Worm (Caenorhabditis elegans) whole organism, L4 larva: ENCODE data around the gene col-71.

Source experiments
- F26F4.8 ChIP-seq: fragments of 200-800 bp; sonication (Bioruptor generic); conservative IDR thresholded peaks from 2 replicates; pipeline ENCODE4 v1.3.6; 2022; ENCODE audit warnings: missing genetic modification characterization, missing compliant biosample characterization
- F44E2.7 ChIP-seq: fragments of 200-800 bp; sonication (Bioruptor generic); IDR thresholded peaks from 2 replicates; pipeline ENCODE4 v2.1.2; 2022; ENCODE audit warnings: missing genetic modification characterization, missing compliant biosample characterization
- R02D3.7 ChIP-seq: fragments of 150-350 bp; sonication (generic microtip); optimal IDR thresholded peaks from 3 replicates; lab custom pipeline; 2014; ENCODE audit warnings: missing biosample characterization, missing genetic modification characterization
- T20F7.1 ChIP-seq: fragments of 200-800 bp; sonication (Bioruptor generic); optimal IDR thresholded peaks from 2 replicates; lab custom pipeline; 2018; ENCODE audit warnings: mild to moderate bottlenecking, missing genetic modification characterization, missing compliant biosample characterization
- ZK337.2 ChIP-seq: fragments of 200-800 bp; sonication (Bioruptor generic); IDR thresholded peaks from 2 replicates; pipeline ENCODE4 v1.3.6; 2022; ENCODE audit warnings: missing genetic modification reagents, missing genetic modification characterization, missing compliant biosample characterization
- ZK546.5 ChIP-seq, 2 experiments: sonication (generic microtip); optimal IDR thresholded peaks; 2 replicates each; lab custom pipeline; 2017; ENCODE audit warnings: missing biosample characterization in 2 of 2, missing genetic modification characterization in 2 of 2
- aha-1 ChIP-seq: fragments of 150-350 bp; peaks from one replicate; lab custom pipeline; 2014; ENCODE audit warnings: missing biosample characterization, missing genetic modification characterization
- aly-2 ChIP-seq: sonication (generic microtip); optimal IDR thresholded peaks from 2 replicates; lab custom pipeline; 2018; ENCODE audit warnings: missing biosample characterization, missing genetic modification characterization
- arid-1 ChIP-seq: fragments of 200-800 bp; sonication (Bioruptor generic); conservative IDR thresholded peaks from 2 replicates; pipeline ENCODE4 v1.3.6; 2022; ENCODE audit warnings: missing genetic modification reagents, missing genetic modification characterization, missing compliant biosample characterization
- ceh-20 ChIP-seq: fragments of 200-800 bp; sonication (Bioruptor generic); IDR thresholded peaks from 2 replicates; pipeline ENCODE4 v1.3.6; 2022; ENCODE audit warnings: missing genetic modification reagents, missing genetic modification characterization, missing compliant biosample characterization
- ceh-28 ChIP-seq: fragments of 150-350 bp; optimal IDR thresholded peaks from 2 replicates; lab custom pipeline; 2014; ENCODE audit warnings: missing biosample characterization, missing genetic modification reagents, missing genetic modification characterization
- ceh-32 ChIP-seq: sonication (generic microtip); optimal IDR thresholded peaks from 2 replicates; lab custom pipeline; 2016; ENCODE audit warnings: mild to moderate bottlenecking, missing genetic modification characterization, missing compliant biosample characterization; ENCODE audit not compliant: poor library complexity
- ceh-82 ChIP-seq: sonication (generic microtip); optimal IDR thresholded peaks from 2 replicates; lab custom pipeline; 2017; ENCODE audit warnings: missing biosample characterization, missing genetic modification characterization
- daf-12 ChIP-seq: fragments of 150-350 bp; optimal IDR thresholded peaks from 2 replicates; lab custom pipeline; 2014; ENCODE audit warnings: missing biosample characterization, missing genetic modification reagents, missing genetic modification characterization
- dmd-9 ChIP-seq: fragments of 200-800 bp; sonication (Bioruptor generic); IDR thresholded peaks from 2 replicates; pipeline ENCODE4 v1.3.6; 2022; ENCODE audit warnings: missing genetic modification reagents, missing genetic modification characterization, missing compliant biosample characterization
- duxl-1 ChIP-seq: sonication (generic microtip); optimal IDR thresholded peaks from 2 replicates; lab custom pipeline; 2016; ENCODE audit warnings: mild to moderate bottlenecking, missing genetic modification characterization, moderate library complexity, missing compliant biosample characterization; ENCODE audit not compliant: poor library complexity
- hif-1 ChIP-seq, 2 experiments: sonication (generic microtip); optimal IDR thresholded peaks; 2 replicates each; lab custom pipeline; 2016 to 2017; ENCODE audit warnings: missing compliant biosample characterization in 2 of 2, missing genetic modification characterization in 2 of 2, missing genetic modification reagents in 2 of 2, missing genotype in 2 of 2, mild to moderate bottlenecking in 1 of 2
- hlh-11 ChIP-seq: fragments of 200-800 bp; sonication (Bioruptor generic); optimal IDR thresholded peaks from 2 replicates; lab custom pipeline; 2018; ENCODE audit warnings: mild to moderate bottlenecking, missing genetic modification characterization, missing compliant biosample characterization
- hmg-1.1 ChIP-seq: fragments of 200-800 bp; sonication (Bioruptor generic); IDR thresholded peaks from 2 replicates; pipeline ENCODE4 v1.3.6; 2022; ENCODE audit warnings: missing genetic modification reagents, missing genetic modification characterization, missing compliant biosample characterization
- lin-29 ChIP-seq: fragments of 200-800 bp; sonication (Bioruptor generic); IDR thresholded peaks from 2 replicates; pipeline ENCODE4 v1.3.6; 2022; ENCODE audit warnings: missing genetic modification reagents, missing genetic modification characterization, missing compliant biosample characterization
- lin-39 ChIP-seq: fragments of 150-350 bp; optimal IDR thresholded peaks from 2 replicates; lab custom pipeline; 2014; ENCODE audit warnings: missing biosample characterization, missing genetic modification reagents, missing genetic modification characterization
- lir-3 ChIP-seq: sonication (generic microtip); optimal IDR thresholded peaks from 2 replicates; lab custom pipeline; 2016; ENCODE audit warnings: mild to moderate bottlenecking, missing genetic modification characterization, missing compliant biosample characterization
- lsy-2 ChIP-seq, 2 experiments: fragments of 150-350 bp in 1 of 2; sonication (generic microtip) in 1 of 2; optimal IDR thresholded peaks; 2 replicates each; lab custom pipeline; 2014 to 2017; ENCODE audit warnings: missing biosample characterization in 2 of 2, missing genetic modification characterization in 2 of 2
- mdl-1 ChIP-seq, 2 experiments: fragments of 150-350 bp in 1 of 2; sonication (generic microtip) in 1 of 2; optimal IDR thresholded peaks; 2 replicates each; lab custom pipeline; 2014 to 2017; ENCODE audit warnings: missing biosample characterization in 2 of 2, missing genetic modification characterization in 2 of 2
- mdt-29 ChIP-seq: fragments of 200-800 bp; sonication (Bioruptor generic); IDR thresholded peaks from 2 replicates; pipeline ENCODE4 v1.3.6; 2022; ENCODE audit warnings: missing genetic modification reagents, missing genetic modification characterization, missing compliant biosample characterization
- mes-2 ChIP-seq: sonication (generic microtip); optimal IDR thresholded peaks from 2 replicates; lab custom pipeline; 2016; ENCODE audit warnings: missing genotype, mild to moderate bottlenecking, missing genetic modification characterization, missing compliant biosample characterization; ENCODE audit not compliant: poor library complexity, severe bottlenecking
- mxl-2 ChIP-seq: fragments of 200-800 bp; sonication (Bioruptor generic); conservative IDR thresholded peaks from 2 replicates; pipeline ENCODE4 v1.3.6; 2022; ENCODE audit warnings: missing genetic modification reagents, missing genetic modification characterization, missing compliant biosample characterization
- nhr-11 ChIP-seq: fragments of 150-350 bp; optimal IDR thresholded peaks from 2 replicates; lab custom pipeline; 2014; ENCODE audit warnings: missing biosample characterization, missing genetic modification characterization
- nhr-6 ChIP-seq: fragments of 150-350 bp; optimal IDR thresholded peaks from 2 replicates; lab custom pipeline; 2014; ENCODE audit warnings: missing biosample characterization, missing genetic modification characterization
- php-3 ChIP-seq: fragments of 200-800 bp; sonication (Bioruptor generic); IDR thresholded peaks from 2 replicates; pipeline ENCODE4 v1.3.6; 2022; ENCODE audit warnings: missing genetic modification reagents, missing genetic modification characterization, missing compliant biosample characterization
- set-16 ChIP-seq: fragments of 200-800 bp; sonication (Bioruptor generic); IDR thresholded peaks from 2 replicates; pipeline ENCODE4 v1.3.6; 2022; ENCODE audit warnings: missing genetic modification reagents, missing genetic modification characterization, missing compliant biosample characterization
- spr-1 ChIP-seq: sonication (generic microtip); optimal IDR thresholded peaks from 2 replicates; lab custom pipeline; 2016; ENCODE audit warnings: mild to moderate bottlenecking, missing genetic modification characterization, missing compliant biosample characterization
- unc-130 ChIP-seq: sonication (generic microtip); optimal IDR thresholded peaks from 2 replicates; lab custom pipeline; 2016; ENCODE audit warnings: missing genetic modification reagents, missing genetic modification characterization, missing compliant biosample characterization
- vab-7 ChIP-seq: fragments of 200-800 bp; sonication (Bioruptor generic); IDR thresholded peaks from 2 replicates; pipeline ENCODE4 v1.3.6; 2022; ENCODE audit warnings: missing genetic modification reagents, missing genetic modification characterization, missing compliant biosample characterization
- zfp-2 ChIP-seq: sonication (generic microtip); optimal IDR thresholded peaks from 2 replicates; lab custom pipeline; 2016; ENCODE audit warnings: mild to moderate bottlenecking, missing genetic modification characterization, missing compliant biosample characterization
- zip-11 ChIP-seq: fragments of 200-800 bp; sonication (Bioruptor generic); IDR thresholded peaks from 2 replicates; pipeline ENCODE4 v1.3.6; 2022; ENCODE audit warnings: missing genetic modification characterization, missing compliant biosample characterization

col-71 gene

DNA sequence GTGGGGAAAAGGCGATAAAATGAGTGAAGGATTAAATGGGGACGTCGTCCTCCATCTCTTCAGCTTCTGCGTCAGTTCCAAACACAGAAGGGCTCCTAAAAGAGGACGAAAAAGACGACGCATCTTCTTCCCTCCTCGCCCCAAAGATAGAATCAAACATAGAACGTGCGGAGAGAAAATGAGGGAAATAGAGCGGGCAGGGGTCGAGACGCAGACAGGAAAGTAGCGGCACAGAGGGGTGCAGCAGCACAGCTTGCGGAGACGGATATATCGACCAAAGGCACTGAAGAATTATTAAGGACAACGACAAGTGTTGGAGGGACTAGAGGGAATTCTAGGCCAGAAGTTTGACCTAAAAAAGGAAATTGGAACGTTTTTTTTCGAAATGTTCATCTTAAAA lies 44.9 kb upstream of the col-71 start (continued):
- TF ChIP-seq aly-2 (no peak), lir-3 (tag; lab: Kevin White, UChicago) (no peak), zfp-2 (tag; lab: Kevin White, UChicago) (no peak), vab-7 (GFP tag; lab: Robert Waterston, UW) (no peak), hif-1 (tag; optimal IDR thresholded peaks at IDR 0.05; lab: Kevin White, UChicago) (peak in 1 of 2 experiments; percentile 53), ceh-28 (tag; lab: Kevin White, UChicago) (no peak), R02D3.7 (tag; lab: Kevin White, UChicago) (no peak), spr-1 (tag; lab: Kevin White, UChicago) (no peak), nhr-6 (tag; lab: Kevin White, UChicago) (no peak), duxl-1 (tag; lab: Kevin White, UChicago) (no peak), zip-11 (GFP tag; lab: Robert Waterston, UW) (no peak)

ce11 chrII:3546381-3546931 lies 44.1 kb upstream of the col-71 start, which contains the start of gene apd-3:
apd-3 (minus strand) TSS chrII:3546431.
- peak in 1 of 2 experiments; percentile 12 for TF ChIP-seq lsy-2 (tag; optimal IDR thresholded peaks at IDR 0.05; lab: Kevin White, UChicago)
- no peak for TF ChIP-seq F26F4.8 (GFP tag; lab: Robert Waterston, UW)

ce11 chrII:3540151-3540550 lies 37.8 kb upstream of the col-71 start:
- TF ChIP-seq ceh-28 (tag; lab: Kevin White, UChicago) (no peak), set-16 (peak; percentile 69; the same call in 1 of the 2 replicates), ceh-32 (tag; lab: Kevin White, UChicago) (no peak)

- TF ChIP-seq hmg-1.1 (no peak), zip-11 (GFP tag; lab: Robert Waterston, UW) (no peak), set-16 (no peak), ceh-32 (tag; lab: Kevin White, UChicago) (no peak), ceh-20 (no peak), ceh-82 (tag; lab: Kevin White, UChicago) (no peak), ZK546.5 (tag; optimal IDR thresholded peaks at IDR 0.05; lab: Kevin White, UChicago) (no peak), lin-29 (GFP tag; lab: Robert Waterston, UW) (no peak), T20F7.1 (GFP tag; lab: Kevin White, UChicago) (no peak), dmd-9 (GFP tag; lab: Robert Waterston, UW) (no peak), ZK337.2 (GFP tag; lab: Robert Waterston, UW) (no peak), daf-12 (tag; lab: Kevin White, UChicago) (no peak), unc-130 (no peak), hlh-11 (tag; lab: Kevin White, UChicago) (no peak), arid-1 (GFP tag; lab: Robert Waterston, UW) (no peak)
These were observed 25.9 kb upstream of the col-71 start, which contains the start of gene ncs-6 for ce11 chrII:3528256-3528655. ncs-6 (minus strand) TSS chrII:3528516.

- TF ChIP-seq mxl-2 (GFP tag; lab: Robert Waterston, UW) = no peak
- peak; percentile 20 for TF ChIP-seq aha-1 (tag; lab: Kevin White, UChicago)
- TF ChIP-seq, all 104 proteins: peak for 1
These were observed 25.1 kb upstream of the col-71 start for ce11 chrII:3527460-3527859.

- no peak for TF ChIP-seq mdl-1 (tag; optimal IDR thresholded peaks at IDR 0.05; lab: Kevin White, UChicago)
- no peak for TF ChIP-seq spr-1 (tag; lab: Kevin White, UChicago)
- TF ChIP-seq dmd-9 (GFP tag; lab: Robert Waterston, UW) = no peak
- TF ChIP-seq F44E2.7 (GFP tag; lab: Robert Waterston, UW) = no peak
- TF ChIP-seq vab-7 (GFP tag; lab: Robert Waterston, UW) = no peak
- TF ChIP-seq lin-39 (tag; lab: Kevin White, UChicago) = no peak
- TF ChIP-seq mdt-29 (GFP tag; lab: Robert Waterston, UW) = no peak
- no peak for TF ChIP-seq ceh-32 (tag; lab: Kevin White, UChicago)
- no peak for TF ChIP-seq nhr-11 (tag; lab: Kevin White, UChicago)
- TF ChIP-seq mes-2 = no peak
- no peak for TF ChIP-seq php-3 (GFP tag; lab: Robert Waterston, UW)
These were observed 21.7 kb upstream of the col-71 start, which contains the start of gene col-72 for ce11 chrII:3524097-3524496. col-72 (minus strand) TSS chrII:3524197.
